Fruit fly (Drosophila melanogaster): ENCODE measurements around the gene Cpsf6.

DNA sequence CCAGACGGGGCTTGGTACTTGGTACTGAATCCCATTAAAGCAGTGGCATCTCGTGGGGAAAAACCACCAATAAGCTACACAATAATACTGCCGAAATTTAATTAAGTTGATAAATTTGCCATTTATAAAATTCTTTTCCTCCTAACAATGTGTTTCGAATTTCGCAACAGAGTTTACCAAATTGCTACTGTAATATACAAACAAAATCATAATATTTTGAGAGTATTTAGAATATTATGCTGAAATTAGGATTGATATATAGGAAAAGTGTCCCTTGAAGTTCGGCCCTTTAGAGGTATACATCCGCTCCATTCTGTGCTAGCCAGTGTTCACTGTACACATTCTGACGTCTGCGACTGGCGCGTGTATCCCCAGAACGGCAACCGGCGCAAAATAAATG lies 30.7 kb downstream of the Cpsf6 start:
- TF ChIP-seq topi (GFP tag; optimal IDR thresholded peaks at IDR 0.05) (peak; percentile 48), CG6276 (GFP tag; optimal IDR thresholded peaks at IDR 0.05) (no peak), Eip78C (GFP tag) (no peak), fkh (GFP tag; optimal IDR thresholded peaks at IDR 0.05) (no peak), CG16779 (tag; optimal IDR thresholded peaks at IDR 0.05) (no peak), CG9139 (GFP tag; optimal IDR thresholded peaks at IDR 0.05) (no peak)
